Worm (Caenorhabditis elegans) whole organism, young adult: ENCODE measurements around the gene soc-1.

Experiments used
- B0035.1 ChIP-seq: sonication (generic microtip); optimal IDR thresholded peaks from 2 replicates; lab custom pipeline; 2016; ENCODE audit warnings: missing genetic modification characterization, mild to moderate bottlenecking, missing compliant biosample characterization, missing genotype, missing genetic modification reagents
- F10E7.11 ChIP-seq: sonication (generic microtip); optimal IDR thresholded peaks from 2 replicates; lab custom pipeline; 2017; ENCODE audit warnings: mild to moderate bottlenecking, missing genetic modification characterization, moderate library complexity, missing compliant biosample characterization
- F55B11.4 ChIP-seq: sonication (generic microtip); optimal IDR thresholded peaks from 2 replicates; lab custom pipeline; 2016; ENCODE audit warnings: missing compliant biosample characterization, missing genetic modification characterization, borderline replicate concordance; ENCODE audit not compliant: insufficient read depth
- K11D2.4 ChIP-seq: fragments of 200-800 bp; sonication (Bioruptor generic); IDR thresholded peaks from 2 replicates; pipeline ENCODE4 v1.3.6; 2022; ENCODE audit warnings: missing genetic modification reagents, missing genetic modification characterization, missing compliant biosample characterization
- Y53F4B.3 ChIP-seq: fragments of 200-800 bp; sonication (Bioruptor generic); IDR thresholded peaks from 2 replicates; pipeline ENCODE4 v1.3.6; 2022; ENCODE audit warnings: missing genetic modification reagents, missing genetic modification characterization, missing compliant biosample characterization
- Y67H2A.10 ChIP-seq: fragments of 200-800 bp; sonication (Bioruptor generic); conservative IDR thresholded peaks from 2 replicates; pipeline ENCODE4 v1.3.6; 2022; ENCODE audit warnings: missing genetic modification reagents, missing genetic modification characterization, missing compliant biosample characterization
- Y79H2A.3 ChIP-seq: fragments of 200-800 bp; sonication (Bioruptor generic); conservative IDR thresholded peaks from 2 replicates; pipeline ENCODE4 v1.3.6; 2022; ENCODE audit warnings: missing genetic modification reagents, missing genetic modification characterization, missing compliant biosample characterization
- Y95B8A.8 ChIP-seq: fragments of 200-800 bp; sonication (Bioruptor generic); IDR thresholded peaks from 2 replicates; pipeline ENCODE4 v1.3.6; 2022; ENCODE audit warnings: missing genetic modification reagents, missing genetic modification characterization, missing compliant biosample characterization
- ZK185.1 ChIP-seq: sonication (generic microtip); optimal IDR thresholded peaks from 2 replicates; lab custom pipeline; 2016; ENCODE audit warnings: mild to moderate bottlenecking, missing genetic modification characterization, missing compliant biosample characterization; ENCODE audit not compliant: poor library complexity, severe bottlenecking
- akir-1 ChIP-seq: fragments of 200-800 bp; sonication (Bioruptor generic); optimal IDR thresholded peaks from 2 replicates; lab custom pipeline; 2018; ENCODE audit warnings: mild to moderate bottlenecking, missing genetic modification characterization, moderate library complexity, missing compliant biosample characterization
- ama-1 ChIP-seq, 3 experiments: fragments of 150-350 bp in 1 of 3; sonication (generic microtip) in 2 of 3; optimal IDR thresholded peaks; 2 replicates each; lab custom pipeline; 2014 to 2018; ENCODE audit warnings: missing biosample characterization in 2 of 3, missing genetic modification characterization in 2 of 3, missing genetic modification reagents in 2 of 3
- aptf-3 ChIP-seq: fragments of 200-800 bp; sonication (Bioruptor generic); IDR thresholded peaks from 2 replicates; pipeline ENCODE4 v1.3.6; 2022; ENCODE audit warnings: missing genetic modification characterization, missing compliant biosample characterization
- atf-7 ChIP-seq: sonication (generic microtip); optimal IDR thresholded peaks from 2 replicates; lab custom pipeline; 2017; ENCODE audit warnings: mild to moderate bottlenecking, missing genetic modification characterization, missing compliant biosample characterization
- ccch-3 ChIP-seq: fragments of 200-800 bp; sonication (Bioruptor generic); optimal IDR thresholded peaks from 2 replicates; lab custom pipeline; 2018; ENCODE audit warnings: mild to moderate bottlenecking, missing genetic modification characterization, missing compliant biosample characterization
- ceh-27 ChIP-seq: fragments of 200-800 bp; sonication (Bioruptor generic); optimal IDR thresholded peaks from 2 replicates; lab custom pipeline; 2018; ENCODE audit warnings: mild to moderate bottlenecking, missing genetic modification characterization, moderate library complexity, missing compliant biosample characterization
- ceh-58 ChIP-seq: fragments of 200-800 bp; sonication (Bioruptor generic); IDR thresholded peaks from 2 replicates; pipeline ENCODE4 v1.3.6; 2022; ENCODE audit warnings: missing genetic modification characterization, missing compliant biosample characterization
- ceh-91 ChIP-seq: fragments of 200-800 bp; sonication (Bioruptor generic); IDR thresholded peaks from 2 replicates; pipeline ENCODE4 v1.3.6; 2022; ENCODE audit warnings: missing genetic modification reagents, missing genetic modification characterization, missing compliant biosample characterization
- dox-1 ChIP-seq: fragments of 200-800 bp; sonication (Bioruptor generic); IDR thresholded peaks from 2 replicates; pipeline ENCODE4 v1.3.6; 2022; ENCODE audit warnings: missing genetic modification reagents, missing genetic modification characterization, missing compliant biosample characterization
- egl-18 ChIP-seq: fragments of 200-800 bp; sonication (Bioruptor generic); IDR thresholded peaks from 2 replicates; pipeline ENCODE4 v1.3.6; 2022; ENCODE audit warnings: missing genetic modification reagents, missing genetic modification characterization, missing compliant biosample characterization
- egrh-3 ChIP-seq: fragments of 200-800 bp; sonication (Bioruptor generic); IDR thresholded peaks from 2 replicates; pipeline ENCODE4 v1.3.6; 2022; ENCODE audit warnings: missing genetic modification reagents, missing genetic modification characterization, missing compliant biosample characterization
- ekl-4 ChIP-seq: fragments of 200-800 bp; sonication (Bioruptor generic); IDR thresholded peaks from 2 replicates; pipeline ENCODE4 v1.3.6; 2022; ENCODE audit warnings: missing genetic modification reagents, missing genetic modification characterization, missing compliant biosample characterization
- fkh-3 ChIP-seq: sonication (generic microtip); optimal IDR thresholded peaks from 2 replicates; lab custom pipeline; 2016; ENCODE audit warnings: mild to moderate bottlenecking, missing genetic modification characterization, missing compliant biosample characterization
- gei-17 ChIP-seq: fragments of 200-800 bp; sonication (Bioruptor generic); optimal IDR thresholded peaks from 2 replicates; lab custom pipeline; 2018; ENCODE audit warnings: mild to moderate bottlenecking, missing genetic modification characterization, missing compliant biosample characterization
- hlh-12 ChIP-seq: sonication (generic microtip); optimal IDR thresholded peaks from 2 replicates; lab custom pipeline; 2016; ENCODE audit warnings: missing genetic modification characterization, missing compliant biosample characterization
- let-607 ChIP-seq, 2 experiments: fragments of 200-800 bp in 1 of 2; sonication (Bioruptor generic) in 1 of 2; sonication (generic microtip) in 1 of 2; optimal IDR thresholded peaks; 2 replicates each; lab custom pipeline; 2016 to 2018; ENCODE audit warnings: mild to moderate bottlenecking in 2 of 2, missing compliant biosample characterization in 2 of 2, missing genetic modification characterization in 2 of 2, moderate library complexity in 2 of 2, missing genotype in 1 of 2
- lsl-1 ChIP-seq: fragments of 200-800 bp; sonication (Bioruptor generic); optimal IDR thresholded peaks from 2 replicates; lab custom pipeline; 2018; ENCODE audit warnings: mild to moderate bottlenecking, missing genetic modification characterization, moderate library complexity, missing compliant biosample characterization
- madf-6 ChIP-seq: fragments of 200-800 bp; sonication (Bioruptor generic); IDR thresholded peaks from 2 replicates; pipeline ENCODE4 v1.3.6; 2022; ENCODE audit warnings: missing genetic modification reagents, missing genetic modification characterization, missing compliant biosample characterization
- mcd-1 ChIP-seq: fragments of 200-800 bp; sonication (Bioruptor generic); IDR thresholded peaks from 2 replicates; pipeline ENCODE4 v1.3.6; 2022; ENCODE audit warnings: missing genetic modification reagents, missing genetic modification characterization, missing compliant biosample characterization
- mes-4 ChIP-seq: sonication (generic microtip); optimal IDR thresholded peaks from 2 replicates; lab custom pipeline; 2016; ENCODE audit warnings: missing genotype, missing genetic modification characterization, missing compliant biosample characterization
- mxl-1 ChIP-seq: sonication (generic microtip); optimal IDR thresholded peaks from 2 replicates; lab custom pipeline; 2016; ENCODE audit warnings: missing genetic modification characterization, missing compliant biosample characterization
- nfya-2 ChIP-seq: fragments of 200-800 bp; sonication (Bioruptor generic); IDR thresholded peaks from 2 replicates; pipeline ENCODE4 v1.3.6; 2022; ENCODE audit warnings: missing genetic modification reagents, missing genetic modification characterization, missing compliant biosample characterization
- nfyb-1 ChIP-seq: fragments of 200-800 bp; sonication (Bioruptor generic); IDR thresholded peaks from 2 replicates; pipeline ENCODE4 v1.3.6; 2022; ENCODE audit warnings: missing genetic modification reagents, missing genetic modification characterization, missing compliant biosample characterization
- nhr-179 ChIP-seq: sonication (generic microtip); optimal IDR thresholded peaks from 2 replicates; lab custom pipeline; 2016; ENCODE audit warnings: mild to moderate bottlenecking, missing genetic modification characterization, missing compliant biosample characterization
- nhr-80 ChIP-seq: sonication (generic microtip); optimal IDR thresholded peaks from 2 replicates; lab custom pipeline; 2016; ENCODE audit warnings: missing genetic modification characterization, missing compliant biosample characterization
- nhr-90 ChIP-seq: sonication (generic microtip); optimal IDR thresholded peaks from 2 replicates; lab custom pipeline; 2016; ENCODE audit warnings: missing genotype, mild to moderate bottlenecking, missing genetic modification characterization, missing compliant biosample characterization
- sdz-38 ChIP-seq: sonication (generic microtip); optimal IDR thresholded peaks from 2 replicates; lab custom pipeline; 2016; ENCODE audit warnings: missing genotype, missing genetic modification characterization, missing compliant biosample characterization
- snpc-1.3 ChIP-seq: sonication (generic microtip); optimal IDR thresholded peaks from 2 replicates; lab custom pipeline; 2017; ENCODE audit warnings: missing genetic modification characterization, mild to moderate bottlenecking, missing compliant biosample characterization, antibody characterized with exemption, moderate library complexity, missing genotype, missing genetic modification reagents; ENCODE audit not compliant: insufficient read depth
- snpc-3.4 ChIP-seq: sonication (generic microtip); optimal IDR thresholded peaks from 2 replicates; lab custom pipeline; 2017; ENCODE audit warnings: missing genetic modification characterization, mild to moderate bottlenecking, missing compliant biosample characterization, antibody characterized with exemption, moderate library complexity, missing genotype, missing genetic modification reagents
- tbp1 ChIP-seq: fragments of 200-800 bp; sonication (Bioruptor generic); optimal IDR thresholded peaks from 2 replicates; lab custom pipeline; 2018; ENCODE audit warnings: mild to moderate bottlenecking, missing genetic modification characterization, missing compliant biosample characterization
- tlf-1 ChIP-seq: fragments of 200-800 bp; sonication (Bioruptor generic); optimal IDR thresholded peaks from 2 replicates; lab custom pipeline; 2018; ENCODE audit warnings: mild to moderate bottlenecking, missing genetic modification characterization, missing compliant biosample characterization
- unc-130 ChIP-seq: sonication (generic microtip); optimal IDR thresholded peaks from 2 replicates; lab custom pipeline; 2016; ENCODE audit warnings: missing genetic modification reagents, missing genetic modification characterization, missing compliant biosample characterization
- unc-62 ChIP-seq: fragments of 150-350 bp; optimal IDR thresholded peaks from 2 replicates; lab custom pipeline; 2014; ENCODE audit warnings: missing biosample characterization, missing genetic modification reagents, missing genetic modification characterization
- xnd-1 ChIP-seq: sonication (generic microtip); optimal IDR thresholded peaks from 2 replicates; lab custom pipeline; 2016; ENCODE audit warnings: missing genotype, missing genetic modification reagents, missing genetic modification characterization, missing compliant biosample characterization
- zim-3 ChIP-seq: sonication (generic microtip); optimal IDR thresholded peaks from 2 replicates; lab custom pipeline; 2017; ENCODE audit warnings: mild to moderate bottlenecking, missing genetic modification characterization, moderate library complexity, missing compliant biosample characterization
- ztf-26 ChIP-seq: sonication (generic microtip); optimal IDR thresholded peaks from 2 replicates; lab custom pipeline; 2017; ENCODE audit warnings: missing genetic modification characterization, missing compliant biosample characterization
- ztf-28 ChIP-seq: fragments of 200-800 bp; sonication (Bioruptor generic); IDR thresholded peaks from 2 replicates; pipeline ENCODE4 v1.3.6; 2022; ENCODE audit warnings: missing genetic modification reagents, missing genetic modification characterization, missing compliant biosample characterization
- ztf-6 ChIP-seq: fragments of 200-800 bp; sonication (Bioruptor generic); IDR thresholded peaks from 2 replicates; pipeline ENCODE4 v1.3.6; 2022; ENCODE audit warnings: missing genetic modification reagents, missing genetic modification characterization, missing compliant biosample characterization

soc-1 gene

DNA sequence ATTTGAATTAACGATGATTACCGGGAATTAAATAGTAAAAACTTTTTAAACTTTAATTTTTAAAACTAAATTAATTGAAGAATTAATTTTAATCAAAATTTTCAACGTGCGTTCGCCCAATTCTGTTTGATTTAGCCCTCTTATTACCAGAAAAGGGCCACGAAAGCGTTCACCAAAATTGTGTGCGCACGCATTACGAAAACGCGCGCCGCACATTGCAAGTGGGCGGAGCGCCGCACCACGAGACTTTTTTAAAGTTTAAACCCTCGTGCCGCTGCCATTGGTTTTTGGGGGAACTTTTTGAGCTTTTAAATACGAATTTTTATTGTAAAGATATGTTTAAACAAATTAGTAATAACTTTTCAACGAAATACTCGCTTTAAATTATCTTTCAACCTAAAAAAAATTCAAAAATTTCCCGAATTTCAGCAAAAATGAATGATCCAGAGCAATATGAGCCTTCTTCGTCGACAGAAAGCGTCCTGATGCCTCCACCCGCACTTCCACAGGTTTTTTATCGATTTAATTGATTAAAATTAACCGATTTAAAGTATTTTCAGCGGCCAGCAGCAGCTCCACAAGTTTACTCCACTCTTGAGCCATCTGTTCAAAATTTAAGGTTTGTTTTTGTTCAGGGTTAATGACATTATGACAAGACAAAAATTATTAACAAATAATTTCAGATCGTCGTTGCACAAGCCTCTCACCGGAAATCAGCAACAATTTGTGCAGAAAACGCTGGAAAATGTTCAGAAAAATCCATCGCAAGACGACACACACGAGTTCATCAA, 44.1 kb downstream of the soc-1 start, which contains the start of gene taf-10:
Gene taf-10 (plus strand): TSS at position 424 of the 791 bp plus-strand sequence.
- TF ChIP-seq F10E7.11 (tag; lab: Kevin White, UChicago) (no peak), egl-18 (GFP tag; lab: Robert Waterston, UW) (no peak), ztf-28 (no peak), Y79H2A.3 (no peak), ccch-3 (no peak), B0035.1 (tag; lab: Kevin White, UChicago) (no peak), snpc-3.4 (no peak), F55B11.4 (tag; lab: Kevin White, UChicago) (no peak), lsl-1 (no peak), ztf-26 (tag; lab: Kevin White, UChicago) (no peak), madf-6 (GFP tag; lab: Robert Waterston, UW) (peak; percentile 17; the same call in 1 of the 2 replicates), fkh-3 (tag; lab: Kevin White, UChicago) (no peak), Y67H2A.10 (no peak), ekl-4 (GFP tag; lab: Robert Waterston, UW) (no peak), ZK185.1 (no peak), aptf-3 (GFP tag; lab: Robert Waterston, UW) (no peak), ceh-91 (GFP tag; lab: Robert Waterston, UW) (no peak), nhr-80 (tag; lab: Kevin White, UChicago) (peak; percentile 29), egrh-3 (no peak), ceh-27 (GFP tag; lab: Kevin White, UChicago) (no peak), unc-62 (no peak), let-607 (tag; optimal IDR thresholded peaks at IDR 0.05; lab: Kevin White, UChicago) (no peak), akir-1 (GFP tag; lab: Kevin White, UChicago) (no peak), mcd-1 (no peak), Y53F4B.3 (GFP tag; lab: Robert Waterston, UW) (no peak), tlf-1 (GFP tag; lab: Kevin White, UChicago) (no peak), Y95B8A.8 (GFP tag; lab: Robert Waterston, UW) (no peak), zim-3 (tag; lab: Kevin White, UChicago) (no peak), ztf-6 (GFP tag; lab: Robert Waterston, UW) (no peak), dox-1 (GFP tag; lab: Robert Waterston, UW) (peak; percentile 60), mes-4 (tag; lab: Kevin White, UChicago) (no peak), tbp1 (peak; percentile 9), hlh-12 (no peak), atf-7 (tag; lab: Kevin White, UChicago) (no peak), unc-130 (GFP tag; lab: Kevin White, UChicago) (no peak), xnd-1 (no peak), ama-1 (optimal IDR thresholded peaks at IDR 0.05; lab: Kevin White, UChicago) (no peak), ama-1 (GFP tag; optimal IDR thresholded peaks at IDR 0.05; lab: Kevin White, UChicago) (no peak), nfya-2 (no peak), mxl-1 (tag; lab: Kevin White, UChicago) (no peak), K11D2.4 (no peak), ceh-58 (GFP tag; lab: Robert Waterston, UW) (no peak), nfyb-1 (GFP tag; lab: Robert Waterston, UW) (0 out of 2 replicates have a peak, but pooled peaks have one; percentile 51), sdz-38 (no peak), snpc-1.3 (tag; lab: Kevin White, UChicago) (no peak), nhr-179 (no peak), gei-17 (GFP tag; lab: Kevin White, UChicago) (no peak), nhr-90 (tag; lab: Kevin White, UChicago) (no peak)
